Worm (Caenorhabditis elegans): Measurements from ENCODE around the gene pbs-1.

The pbs-1 gene

DNA sequence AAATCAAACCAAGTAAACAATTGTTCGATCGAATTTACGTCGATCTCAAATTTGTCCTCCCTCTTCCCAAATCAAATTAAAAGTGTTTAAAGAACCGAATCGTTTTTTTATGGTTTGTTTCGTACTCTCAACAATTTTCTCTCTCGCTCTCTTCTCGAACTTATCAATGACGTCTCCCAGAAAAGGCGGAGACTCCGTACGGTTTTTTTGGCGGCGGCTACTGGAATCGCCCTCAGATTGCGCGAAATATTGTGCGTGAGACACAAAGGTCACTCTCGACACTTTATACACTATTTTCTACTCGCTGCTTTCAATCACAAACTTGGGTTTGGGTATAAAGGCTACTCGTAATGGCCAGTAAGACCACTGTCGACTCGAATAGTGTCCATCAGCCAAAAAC is 10.9 kb upstream of the pbs-1 start, which contains the start of gene epic-2:
Gene epic-2 (plus strand): TSS at position 317 of the 400 bp plus-strand sequence.
- TF ChIP-seq ceh-82 (tag; optimal IDR thresholded peaks at IDR 0.05) (no peak), egl-27 (tag; optimal IDR thresholded peaks at IDR 0.05) (no peak), ceh-28 (tag; optimal IDR thresholded peaks at IDR 0.05) (no peak), ceh-9 (tag; optimal IDR thresholded peaks at IDR 0.05) (no peak), pqm-1 (tag; optimal IDR thresholded peaks at IDR 0.05) (no peak), snpc-4 (tag; optimal IDR thresholded peaks at IDR 0.05) (no peak), ztf-11 (tag; optimal IDR thresholded peaks at IDR 0.05) (no peak), nhr-77 (tag; optimal IDR thresholded peaks at IDR 0.05) (no peak)

DNA sequence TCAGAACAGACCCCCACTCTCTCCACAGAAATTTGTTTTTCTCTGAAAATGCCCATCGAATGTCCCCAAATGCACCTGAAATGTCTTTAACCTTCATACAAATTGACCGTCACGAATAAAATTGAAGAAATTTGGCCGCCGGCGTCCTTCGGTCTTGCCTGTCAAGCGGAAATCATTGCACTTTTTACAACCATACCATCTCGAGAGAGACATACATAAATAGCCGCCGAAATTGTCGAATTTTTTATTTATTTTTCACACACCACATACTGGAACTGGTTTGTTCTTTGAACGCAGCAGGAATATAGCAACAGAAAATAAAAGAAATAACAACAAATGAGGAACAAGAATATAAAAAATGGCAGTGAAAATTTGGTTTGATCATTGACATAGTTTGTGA is 6.2 kb upstream of the pbs-1 start:
- TF ChIP-seq nhr-77 (tag; optimal IDR thresholded peaks at IDR 0.05) (no peak), hmg-11 (tag; optimal IDR thresholded peaks at IDR 0.05) (no peak), nhr-25 (tag; optimal IDR thresholded peaks at IDR 0.05) (peak; percentile 60), elt-1 (tag; optimal IDR thresholded peaks at IDR 0.05) (no peak), unc-62 (GFP tag; optimal IDR thresholded peaks at IDR 0.05) (no peak), nhr-23 (tag; optimal IDR thresholded peaks at IDR 0.05) (peak; percentile 14)

DNA sequence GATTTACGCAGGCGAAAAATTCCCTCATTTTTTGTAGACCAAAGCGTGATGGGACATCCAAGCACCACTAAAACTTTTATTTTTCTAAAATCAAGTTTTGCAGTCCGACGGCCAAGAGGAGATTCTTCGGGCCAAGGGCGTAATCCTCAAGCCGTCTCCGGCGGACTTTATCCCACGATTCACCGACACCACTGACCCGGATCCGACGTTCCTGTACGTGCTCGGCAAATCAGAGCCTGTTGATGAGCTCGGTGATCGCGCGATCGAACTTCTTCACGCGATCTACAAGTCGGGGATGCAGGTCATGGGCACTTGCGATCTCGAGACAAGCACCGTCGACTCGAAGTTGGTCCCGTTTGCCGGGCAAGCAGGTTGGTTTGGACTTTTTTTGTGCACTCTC is 4.1 kb upstream of the pbs-1 start:
- no peak for TF ChIP-seq nhr-25 (tag; optimal IDR thresholded peaks at IDR 0.05)
- TF ChIP-seq nhr-28 (tag; optimal IDR thresholded peaks at IDR 0.05), result no peak
- TF ChIP-seq aly-2 (tag; optimal IDR thresholded peaks at IDR 0.05), result no peak
- no peak for TF ChIP-seq eor-1 (tag; optimal IDR thresholded peaks at IDR 0.05)
- TF ChIP-seq tbx-2 (tag; optimal IDR thresholded peaks at IDR 0.05), result no peak
- TF ChIP-seq ama-1 (optimal IDR thresholded peaks at IDR 0.05), result no peak
- no peak for TF ChIP-seq ztf-4 (tag; optimal IDR thresholded peaks at IDR 0.05)
- TF ChIP-seq R02D3.7 (tag; optimal IDR thresholded peaks at IDR 0.05), result no peak
- no peak for TF ChIP-seq nhr-23 (tag; optimal IDR thresholded peaks at IDR 0.05)
- TF ChIP-seq nfya-1 (tag; optimal IDR thresholded peaks at IDR 0.05; ENCODE audit: insufficient read depth), result no peak
- TF ChIP-seq lsy-12 (tag; optimal IDR thresholded peaks at IDR 0.05), result no peak
- no peak for TF ChIP-seq fkh-10 (GFP tag; optimal IDR thresholded peaks at IDR 0.05)
- no peak for TF ChIP-seq ztf-11 (tag; optimal IDR thresholded peaks at IDR 0.05)
- TF ChIP-seq lin-39 (tag; optimal IDR thresholded peaks at IDR 0.05), result no peak
- no peak for TF ChIP-seq zag-1 (tag; optimal IDR thresholded peaks at IDR 0.05)
- TF ChIP-seq pqm-1 (tag; optimal IDR thresholded peaks at IDR 0.05), result no peak

DNA sequence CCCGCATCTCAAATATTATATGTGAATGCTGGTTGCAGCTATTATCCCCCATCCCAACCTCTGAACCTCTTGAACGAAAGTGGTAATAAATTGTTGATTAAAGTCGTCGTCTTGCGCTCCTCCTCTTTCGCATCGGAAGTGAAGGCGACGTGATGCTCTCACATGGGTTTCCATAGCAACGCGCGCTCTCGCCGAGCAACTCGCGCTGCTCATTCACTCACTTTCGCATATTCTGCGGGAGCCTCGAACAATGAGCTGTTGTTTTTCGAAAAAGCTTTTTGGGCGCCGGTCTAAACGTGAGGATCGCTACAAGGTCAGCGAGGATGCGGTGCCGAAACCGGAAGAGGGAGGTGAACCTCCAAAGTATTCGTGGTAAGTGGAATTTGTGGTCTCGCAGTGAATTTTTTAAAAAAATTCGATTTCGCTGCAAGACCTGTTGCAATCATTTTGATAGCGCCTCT is 1.5 kb upstream of the pbs-1 start, which contains the start of gene rpi-2:
Gene rpi-2 (plus strand): TSS at position 234 of the 461 bp plus-strand sequence.
- TF ChIP-seq hmg-11 (tag; optimal IDR thresholded peaks at IDR 0.05), result peak; percentile 37
- TF ChIP-seq ama-1 (optimal IDR thresholded peaks at IDR 0.05), result peak; percentile 84
- peak; percentile 23 for TF ChIP-seq elt-2 (tag; optimal IDR thresholded peaks at IDR 0.05)
- peak; percentile 28 for TF ChIP-seq ceh-28 (tag; optimal IDR thresholded peaks at IDR 0.05)
- no peak for TF ChIP-seq elt-3 (tag; optimal IDR thresholded peaks at IDR 0.05)
- no peak for TF ChIP-seq mml-1 (tag; optimal IDR thresholded peaks at IDR 0.05)
- TF ChIP-seq aly-2 (tag; optimal IDR thresholded peaks at IDR 0.05), result peak; percentile 70
- peak; percentile 59 for TF ChIP-seq nhr-77 (tag; optimal IDR thresholded peaks at IDR 0.05)
- peak; percentile 55 for TF ChIP-seq nhr-43 (tag; optimal IDR thresholded peaks at IDR 0.05; ENCODE audit: poor library complexity, severe bottlenecking)

DNA sequence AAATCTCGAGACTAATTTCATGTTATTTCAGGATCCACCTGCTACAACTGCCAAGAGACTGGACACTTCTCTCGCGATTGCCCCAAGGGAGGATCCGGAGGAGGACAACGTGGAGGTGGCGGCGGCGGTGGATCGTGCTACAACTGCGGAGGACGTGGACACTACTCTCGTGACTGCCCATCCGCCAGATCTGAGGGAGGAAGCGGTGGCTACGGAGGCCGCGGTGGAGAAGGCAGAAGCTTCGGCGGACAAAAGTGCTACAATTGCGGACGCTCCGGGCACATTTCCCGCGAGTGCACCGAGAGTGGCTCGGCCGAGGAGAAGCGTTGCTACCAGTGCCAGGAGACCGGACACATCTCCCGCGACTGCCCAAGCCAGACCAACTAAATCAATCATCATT is 990 bp upstream of the pbs-1 start:
- TF ChIP-seq daf-12 (tag; optimal IDR thresholded peaks at IDR 0.05) (no peak), ama-1 (optimal IDR thresholded peaks at IDR 0.05) (no peak), pqm-1 (tag; optimal IDR thresholded peaks at IDR 0.05) (no peak), nhr-25 (tag; optimal IDR thresholded peaks at IDR 0.05) (no peak), nhr-76 (tag; optimal IDR thresholded peaks at IDR 0.05) (no peak), elt-3 (tag; optimal IDR thresholded peaks at IDR 0.05) (no peak), ceh-28 (tag; optimal IDR thresholded peaks at IDR 0.05) (no peak), unc-39 (tag; optimal IDR thresholded peaks at IDR 0.05) (no peak), ztf-4 (tag; optimal IDR thresholded peaks at IDR 0.05) (no peak), nhr-67 (tag; optimal IDR thresholded peaks at IDR 0.05) (no peak), nhr-43 (tag; optimal IDR thresholded peaks at IDR 0.05; ENCODE audit: poor library complexity, severe bottlenecking) (no peak), eor-1 (tag; optimal IDR thresholded peaks at IDR 0.05) (no peak), nhr-28 (tag; optimal IDR thresholded peaks at IDR 0.05) (no peak), egl-5 (tag; optimal IDR thresholded peaks at IDR 0.05) (no peak)

Data from whole organism, L3 larva.